Fruit fly (Drosophila melanogaster) whole organism, embryonic: ENCODE measurements around the gene Epp.

Experiments used
- Atf6 ChIP-seq: fragments of 200-800 bp; sonication (Bioruptor generic); IDR thresholded peaks from 2 replicates; pipeline ENCODE4 v1.3.6; 2022; ENCODE audit warnings: missing biosample characterization, missing genetic modification characterization
- BtbVII ChIP-seq: fragments of 200-800 bp; sonication (Bioruptor generic); optimal IDR thresholded peaks from 3 replicates; lab custom pipeline; 2017; ENCODE audit warnings: missing biosample characterization, mild to moderate bottlenecking, missing genetic modification characterization
- CG10321 ChIP-seq: fragments of 200-800 bp; sonication (Bioruptor generic); IDR thresholded peaks from 2 replicates; pipeline ENCODE4 v1.3.6; 2022; ENCODE audit warnings: missing biosample characterization, missing genetic modification characterization
- CG10462 ChIP-seq: fragments of 200-800 bp; sonication (Bioruptor generic); optimal IDR thresholded peaks from 2 replicates; lab custom pipeline; 2016; ENCODE audit warnings: missing biosample characterization, missing genetic modification characterization
- CG11560 ChIP-seq: fragments of 200-800 bp; sonication (Bioruptor generic); IDR thresholded peaks from 3 replicates; pipeline ENCODE4 v1.3.6; 2022; ENCODE audit warnings: missing biosample characterization, missing genetic modification characterization
- CG15011 ChIP-seq: fragments of 200-800 bp; sonication (Bioruptor generic); optimal IDR thresholded peaks from 3 replicates; lab custom pipeline; 2018; ENCODE audit warnings: missing biosample characterization, mild to moderate bottlenecking, missing genetic modification characterization
- CG15269 ChIP-seq: fragments of 200-800 bp; sonication (Bioruptor generic); optimal IDR thresholded peaks from 2 replicates; lab custom pipeline; 2018; ENCODE audit warnings: missing biosample characterization, mild to moderate bottlenecking, missing genetic modification characterization, moderate library complexity
- CG15696 ChIP-seq: fragments of 200-800 bp; sonication (Bioruptor generic); optimal IDR thresholded peaks from 2 replicates; lab custom pipeline; 2019; ENCODE audit warnings: missing biosample characterization, mild to moderate bottlenecking, missing genetic modification characterization, moderate library complexity
- CG16779 ChIP-seq: fragments of 200-800 bp; sonication (Bioruptor generic); IDR thresholded peaks from 2 replicates; pipeline ENCODE4 v1.3.6; 2022; ENCODE audit warnings: missing biosample characterization, missing genetic modification characterization
- CG2875 ChIP-seq: fragments of 200-800 bp; sonication (Bioruptor generic); optimal IDR thresholded peaks from 2 replicates; lab custom pipeline; 2017; ENCODE audit warnings: missing biosample characterization, mild to moderate bottlenecking, missing genetic modification characterization, missing genetic modification reagents
- CG2889 ChIP-seq: fragments of 200-800 bp; sonication (Bioruptor generic); IDR thresholded peaks from 3 replicates; pipeline ENCODE4 v1.3.6; 2022; ENCODE audit warnings: missing biosample characterization, missing genetic modification characterization
- CG33557 ChIP-seq: fragments of 200-800 bp; sonication (Bioruptor generic); optimal IDR thresholded peaks from 2 replicates; lab custom pipeline; 2019; ENCODE audit warnings: missing biosample characterization, mild to moderate bottlenecking, missing genetic modification characterization, moderate library complexity
- CG34376 ChIP-seq: fragments of 200-800 bp; sonication (Bioruptor generic); optimal IDR thresholded peaks from 2 replicates; lab custom pipeline; 2018; ENCODE audit warnings: missing biosample characterization, mild to moderate bottlenecking, missing genetic modification characterization
- CG3847 ChIP-seq: fragments of 200-800 bp; sonication (Bioruptor generic); IDR thresholded peaks from 2 replicates; pipeline ENCODE4 v1.3.6; 2022; ENCODE audit warnings: missing biosample characterization, missing genetic modification characterization
- CG6254 ChIP-seq: fragments of 200-800 bp; sonication (Bioruptor generic); optimal IDR thresholded peaks from 3 replicates; lab custom pipeline; 2017; ENCODE audit warnings: mild to moderate bottlenecking, missing biosample characterization, missing genetic modification reagents, missing genetic modification characterization
- CG6689 ChIP-seq: fragments of 200-800 bp; sonication (Bioruptor generic); IDR thresholded peaks from 2 replicates; pipeline ENCODE4 v1.3.6; 2022; ENCODE audit warnings: missing biosample characterization, missing genetic modification characterization
- Dfd ChIP-seq, 2 experiments: fragments of >200 bp; optimal IDR thresholded peaks; 2 replicates each; lab custom pipeline; 2017; ENCODE audit warnings: missing biosample characterization in 2 of 2, missing genetic modification characterization in 2 of 2
- E2f1 ChIP-seq: fragments of 200-800 bp; sonication (Bioruptor generic); IDR thresholded peaks from 2 replicates; pipeline ENCODE4 v1.3.6; 2022; ENCODE audit warnings: missing biosample characterization, missing genetic modification characterization
- Elba2 ChIP-seq: fragments of 200-800 bp; sonication (Bioruptor generic); optimal IDR thresholded peaks from 3 replicates; lab custom pipeline; 2016; ENCODE audit warnings: missing biosample characterization, missing genetic modification characterization
- Ets97D ChIP-seq: fragments of 200-800 bp; sonication (Bioruptor generic); optimal IDR thresholded peaks from 3 replicates; lab custom pipeline; 2016; ENCODE audit warnings: missing biosample characterization, missing genetic modification characterization
- Fer3 ChIP-seq: fragments of 200-800 bp; sonication (Bioruptor generic); optimal IDR thresholded peaks from 2 replicates; lab custom pipeline; 2018; ENCODE audit warnings: missing biosample characterization, mild to moderate bottlenecking, missing genetic modification characterization, moderate library complexity
- GATAe ChIP-seq: fragments of 200-800 bp; sonication (Bioruptor generic); conservative IDR thresholded peaks from 2 replicates; pipeline ENCODE4 v1.3.6; 2022; ENCODE audit warnings: missing biosample characterization, missing genetic modification characterization
- HLH54F ChIP-seq: fragments of 200-800 bp; sonication (Bioruptor generic); optimal IDR thresholded peaks from 3 replicates; lab custom pipeline; 2016; ENCODE audit warnings: missing biosample characterization, missing genetic modification characterization
- Hr3 ChIP-seq: fragments of 200-800 bp; sonication (Bioruptor generic); optimal IDR thresholded peaks from 3 replicates; lab custom pipeline; 2016; ENCODE audit warnings: missing biosample characterization, missing genetic modification characterization
- Kr ChIP-seq: fragments of 200-800 bp; sonication (Bioruptor generic); optimal IDR thresholded peaks from 2 replicates; lab custom pipeline; 2017; ENCODE audit warnings: missing biosample characterization, mild to moderate bottlenecking, missing genetic modification characterization
- Max ChIP-seq: fragments of 200-800 bp; sonication (Bioruptor generic); optimal IDR thresholded peaks from 2 replicates; lab custom pipeline; 2016; ENCODE audit warnings: missing biosample characterization, mild to moderate bottlenecking, missing genetic modification characterization
- Meics ChIP-seq: fragments of 200-800 bp; sonication (Bioruptor generic); optimal IDR thresholded peaks from 2 replicates; lab custom pipeline; 2017; ENCODE audit warnings: missing biosample characterization, mild to moderate bottlenecking, missing genetic modification characterization
- NC2α ChIP-seq: fragments of 200-800 bp; sonication (Bioruptor generic); optimal IDR thresholded peaks from 2 replicates; lab custom pipeline; 2016; ENCODE audit warnings: missing biosample characterization, missing genetic modification characterization
- Pdp1 ChIP-seq, 2 experiments: fragments of 200-800 bp; sonication (Bioruptor generic); optimal IDR thresholded peaks; 3 replicates each; lab custom pipeline; 2016; ENCODE audit warnings: missing biosample characterization in 2 of 2, missing genetic modification characterization in 2 of 2, mild to moderate bottlenecking in 1 of 2, moderate library complexity in 1 of 2
- Scr ChIP-seq: fragments of 200-800 bp; sonication (Bioruptor generic); IDR thresholded peaks from 2 replicates; pipeline ENCODE4 v1.3.6; 2022; ENCODE audit warnings: missing biosample characterization, missing genetic modification characterization; ENCODE audit not compliant: partially characterized antibody
- Stat92E ChIP-seq, 3 experiments: fragments of >200 bp in 2 of 3; fragments of 200-800 bp in 1 of 3; sonication (Bioruptor generic) in 1 of 3; optimal IDR thresholded peaks; 2 replicates each; lab custom pipeline; 2017 to 2019; ENCODE audit warnings: missing biosample characterization in 3 of 3, missing genetic modification characterization in 3 of 3, mild to moderate bottlenecking in 1 of 3, moderate library complexity in 1 of 3
- Xrp1 ChIP-seq: fragments of 200-800 bp; sonication (Bioruptor generic); IDR thresholded peaks from 2 replicates; pipeline ENCODE4 v1.3.6; 2022; ENCODE audit warnings: missing biosample characterization, missing genetic modification characterization
- al ChIP-seq: fragments of 200-800 bp; sonication (Bioruptor generic); IDR thresholded peaks from 2 replicates; pipeline ENCODE4 v1.3.6; 2022; ENCODE audit warnings: missing biosample characterization, missing genetic modification characterization
- chinmo ChIP-seq: fragments of 200-800 bp; sonication (Bioruptor generic); IDR thresholded peaks from 4 replicates; pipeline ENCODE4 v1.3.6; 2022; ENCODE audit warnings: missing biosample characterization, missing genetic modification characterization; ENCODE audit not compliant: partially characterized antibody
- danr ChIP-seq: fragments of 200-800 bp; sonication (Bioruptor generic); IDR thresholded peaks from 2 replicates; pipeline ENCODE4 v1.3.6; 2022; ENCODE audit warnings: missing biosample characterization, missing genetic modification characterization
- eve ChIP-seq, 2 experiments: fragments of >200 bp; optimal IDR thresholded peaks; 2 replicates each; lab custom pipeline; 2017; ENCODE audit warnings: missing biosample characterization in 2 of 2, missing genetic modification characterization in 2 of 2
- grn ChIP-seq: fragments of 200-800 bp; sonication (Bioruptor generic); optimal IDR thresholded peaks from 3 replicates; lab custom pipeline; 2017; ENCODE audit warnings: missing biosample characterization, missing genetic modification characterization
- luna ChIP-seq: fragments of 200-800 bp; sonication (Bioruptor generic); optimal IDR thresholded peaks from 2 replicates; lab custom pipeline; 2016; ENCODE audit warnings: missing biosample characterization, missing genetic modification characterization
- maf-S ChIP-seq: fragments of 200-800 bp; sonication (Bioruptor generic); optimal IDR thresholded peaks from 2 replicates; lab custom pipeline; 2016; ENCODE audit warnings: missing biosample characterization, missing genetic modification characterization
- nau ChIP-seq: fragments of 200-800 bp; sonication (Bioruptor generic); optimal IDR thresholded peaks from 3 replicates; lab custom pipeline; 2017; ENCODE audit warnings: missing biosample characterization, mild to moderate bottlenecking, missing genetic modification characterization, missing genetic modification reagents
- odd ChIP-seq: fragments of 200-800 bp; sonication (Bioruptor generic); optimal IDR thresholded peaks from 2 replicates; lab custom pipeline; 2017; ENCODE audit warnings: missing biosample characterization, mild to moderate bottlenecking, missing genetic modification characterization
- prd ChIP-seq, 3 experiments: fragments of >200 bp in 2 of 3; fragments of 200-800 bp in 1 of 3; sonication (Bioruptor generic) in 1 of 3; optimal IDR thresholded peaks in 2 of 3; IDR thresholded peaks in 1 of 3; 2 replicates in 2 of 3; 3 replicates in 1 of 3; pipeline versions ENCODE4 v1.3.6 to Lab custom; 2017 to 2022; ENCODE audit warnings: missing biosample characterization in 1 of 3, missing genetic modification characterization in 1 of 3
- ro ChIP-seq: fragments of 200-800 bp; sonication (Bioruptor generic); IDR thresholded peaks from 2 replicates; pipeline ENCODE4 v1.3.6; 2022; ENCODE audit warnings: missing biosample characterization, missing genetic modification characterization
- sim ChIP-seq: fragments of 200-800 bp; sonication (Bioruptor generic); IDR thresholded peaks from 2 replicates; pipeline ENCODE4 v1.3.6; 2022; ENCODE audit warnings: missing biosample characterization, missing genetic modification characterization
- sqz ChIP-seq: fragments of 200-800 bp; sonication (Bioruptor generic); optimal IDR thresholded peaks from 3 replicates; lab custom pipeline; 2018; ENCODE audit warnings: missing biosample characterization, mild to moderate bottlenecking, missing genetic modification characterization
- tx ChIP-seq: fragments of 200-800 bp; sonication (Bioruptor generic); optimal IDR thresholded peaks from 2 replicates; lab custom pipeline; 2016; ENCODE audit warnings: missing biosample characterization, missing genetic modification characterization
- unc-4 ChIP-seq: fragments of 200-800 bp; sonication (Bioruptor generic); IDR thresholded peaks from 2 replicates; pipeline ENCODE4 v1.3.6; 2022; ENCODE audit warnings: missing biosample characterization, missing genetic modification characterization; ENCODE audit not compliant: partially characterized antibody
- yki ChIP-seq: fragments of >200 bp; optimal IDR thresholded peaks from 3 replicates; lab custom pipeline; 2018
- zf30C ChIP-seq: fragments of 200-800 bp; sonication (Bioruptor generic); optimal IDR thresholded peaks from 3 replicates; lab custom pipeline; 2018; ENCODE audit warnings: missing biosample characterization, mild to moderate bottlenecking, missing genetic modification characterization

Epp gene

DNA sequence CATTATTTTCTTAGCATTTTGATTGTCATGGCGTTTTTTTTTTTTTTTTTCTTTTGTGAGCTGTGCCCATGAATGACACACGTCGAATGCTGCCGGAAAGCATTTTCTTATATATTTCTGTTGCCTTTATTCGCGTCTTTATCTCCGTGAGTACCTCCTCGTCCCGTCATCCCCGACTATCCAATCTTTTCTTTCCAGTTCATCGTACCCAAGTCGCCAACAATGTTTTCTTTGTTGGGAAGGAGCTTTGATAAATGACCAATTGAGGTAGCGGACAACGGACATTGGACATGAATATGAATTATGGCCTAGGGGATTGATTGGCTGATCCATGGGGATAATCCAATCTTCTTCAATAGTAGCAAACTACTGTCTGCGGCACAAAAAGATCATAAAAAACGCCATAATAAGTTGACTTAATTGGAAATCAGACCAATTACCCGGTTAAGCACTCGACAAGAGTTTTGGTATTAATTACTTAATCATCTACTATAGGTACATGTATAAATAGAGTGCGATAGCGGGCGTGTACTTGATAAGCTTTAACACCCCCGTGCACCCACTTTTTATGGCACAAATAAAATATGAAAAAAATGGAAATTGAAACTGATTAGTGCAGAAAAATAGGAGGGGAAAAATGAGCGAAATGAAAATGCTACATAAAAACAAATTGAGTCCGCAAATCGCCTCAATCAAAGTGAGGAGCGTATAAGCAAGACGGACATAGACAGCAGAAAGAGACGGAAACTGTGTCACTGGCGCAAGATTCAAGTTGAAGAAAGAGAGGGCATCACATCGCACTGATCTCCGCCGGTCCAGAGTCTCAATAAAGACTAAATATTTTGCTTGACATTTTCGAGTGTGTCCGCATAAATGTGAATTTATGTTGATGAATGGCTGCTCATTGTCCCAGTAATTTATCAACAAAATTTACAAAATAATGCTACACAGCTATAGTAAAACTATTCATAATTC is 23.5 kb upstream of the Epp start (continued):
- TF ChIP-seq Hr3 (GFP tag; lab: Kevin White, UChicago) (no peak), Elba2 (GFP tag; lab: Kevin White, UChicago) (no peak), Fer3 (no peak), danr (GFP tag; lab: Robert Waterston, UW) (no peak), NC2α (no peak), Atf6 (peak; percentile 21; the same call in 1 of the 2 replicates), CG15011 (no peak), Stat92E (GFP tag; optimal IDR thresholded peaks at IDR 0.05; lab: Kevin White, UChicago) (no peak), zf30C (GFP tag; lab: Kevin White, UChicago) (no peak), CG10462 (no peak), odd (GFP tag; lab: Kevin White, UChicago) (no peak), CG10321 (GFP tag; lab: Robert Waterston, UW) (peak; percentile 79), CG15269 (no peak), BtbVII (GFP tag; lab: Kevin White, UChicago) (peak; percentile 28), luna (GFP tag; lab: Kevin White, UChicago) (no peak), chinmo (0 out of 4 replicates have a peak, but pooled peaks have one; percentile 73), CG6689 (GFP tag; lab: Robert Waterston, UW) (no peak), eve (GFP tag; optimal IDR thresholded peaks at IDR 0.05; lab: Kevin White, UChicago) (no peak), CG16779 (GFP tag; lab: Robert Waterston, UW) (no peak), Ets97D (GFP tag; lab: Kevin White, UChicago) (no peak), nau (GFP tag; lab: Kevin White, UChicago) (no peak), ro (no peak), unc-4 (GFP tag; lab: Robert Waterston, UW) (no peak), yki (no peak), tx (no peak), sqz (GFP tag; lab: Kevin White, UChicago) (peak; percentile 10), CG2875 (GFP tag; lab: Kevin White, UChicago) (no peak), CG11560 (tag; lab: Robert Waterston, UW) (no peak), HLH54F (GFP tag; lab: Kevin White, UChicago) (no peak), CG6254 (GFP tag; lab: Kevin White, UChicago) (no peak), grn (no peak), Dfd (GFP tag; optimal IDR thresholded peaks at IDR 0.05; lab: Kevin White, UChicago) (no peak), sim (no peak), E2f1 (GFP tag; lab: Robert Waterston, UW) (no peak), Meics (GFP tag; lab: Kevin White, UChicago) (no peak), prd (optimal IDR thresholded peaks at IDR 0.05; lab: Kevin White, UChicago) (no peak), prd (GFP tag; IDR thresholded peaks at IDR 0.05; lab: Robert Waterston, UW) (no peak), Scr (GFP tag; lab: Robert Waterston, UW) (no peak), CG2889 (GFP tag; lab: Robert Waterston, UW) (0 out of 3 replicates have a peak, but pooled peaks have one; percentile 11), Kr (GFP tag; lab: Kevin White, UChicago) (no peak), Xrp1 (GFP tag; lab: Robert Waterston, UW) (no peak), GATAe (GFP tag; lab: Robert Waterston, UW) (peak; percentile 46), CG3847 (GFP tag; lab: Robert Waterston, UW) (no peak), Pdp1 (GFP tag; optimal IDR thresholded peaks at IDR 0.05; lab: Kevin White, UChicago) (peak in 1 of 2 experiments; percentile 12), CG15696 (tag; lab: Kevin White, UChicago) (no peak), maf-S (no peak), al (GFP tag; lab: Robert Waterston, UW) (no peak), CG34376 (peak; percentile 44), Max (GFP tag; lab: Kevin White, UChicago) (no peak), CG33557 (GFP tag; lab: Kevin White, UChicago) (no peak)
